Fruit fly (Drosophila melanogaster) ovary, adult (tissue): ENCODE results near the gene Tsp3A.

Experiments used
- CG17801 ChIP-seq: fragments of 200-800 bp; optimal IDR thresholded peaks from 2 replicates; lab custom pipeline; 2019; ENCODE audit warnings: missing biosample characterization, mild to moderate bottlenecking, missing genetic modification characterization, moderate library complexity; ENCODE audit not compliant: partially characterized antibody

Tsp3A gene

DNA sequence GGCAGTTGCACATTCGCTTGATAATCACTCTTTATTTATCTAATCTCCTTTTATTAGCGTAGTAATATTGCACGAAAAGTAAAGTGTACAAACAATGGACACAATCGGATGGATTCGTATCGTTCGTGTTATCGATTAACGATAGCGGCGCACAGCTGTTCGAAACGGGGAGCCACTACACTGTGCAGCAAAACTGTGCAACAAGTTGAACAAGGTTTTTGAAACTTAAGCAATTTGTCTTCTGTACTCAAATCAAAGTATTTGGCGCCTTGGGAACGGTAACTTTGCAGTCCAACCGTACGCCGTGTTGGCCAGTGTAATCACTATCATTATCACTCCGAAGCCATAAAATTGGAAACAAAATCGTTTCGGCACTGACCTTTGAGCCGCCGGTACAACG lies at the start of gene Tsp3A, which contains the start of gene Seipin:
Tsp3A (minus strand) TSS at position 88 of the 400 bp plus-strand sequence.
Seipin (plus strand) TSS at position 149 of the 400 bp plus-strand sequence.
- TF ChIP-seq CG17801 (GFP tag; lab: Kevin White, UChicago): peak; percentile 82

DNA sequence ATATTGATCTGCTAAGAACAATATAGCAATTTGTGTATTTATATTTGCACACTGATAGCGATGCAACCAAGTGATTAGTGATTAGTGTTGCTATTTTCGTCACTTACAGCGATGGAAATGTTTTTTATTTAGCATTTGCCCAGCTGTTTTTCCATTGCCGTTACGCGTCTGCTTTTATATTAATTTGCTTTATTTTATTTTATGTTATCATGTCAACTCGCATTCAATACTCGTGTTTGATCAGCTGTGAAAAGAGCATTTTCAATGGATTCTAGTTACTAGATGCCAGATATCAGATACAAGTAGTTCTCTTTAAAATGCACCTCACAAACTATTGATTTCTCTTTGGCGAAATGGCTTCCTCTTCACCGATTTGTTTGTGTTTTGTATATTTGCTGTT lies 43.9 kb upstream of the Tsp3A start:
- TF ChIP-seq CG17801 (GFP tag; lab: Kevin White, UChicago): no peak

DNA sequence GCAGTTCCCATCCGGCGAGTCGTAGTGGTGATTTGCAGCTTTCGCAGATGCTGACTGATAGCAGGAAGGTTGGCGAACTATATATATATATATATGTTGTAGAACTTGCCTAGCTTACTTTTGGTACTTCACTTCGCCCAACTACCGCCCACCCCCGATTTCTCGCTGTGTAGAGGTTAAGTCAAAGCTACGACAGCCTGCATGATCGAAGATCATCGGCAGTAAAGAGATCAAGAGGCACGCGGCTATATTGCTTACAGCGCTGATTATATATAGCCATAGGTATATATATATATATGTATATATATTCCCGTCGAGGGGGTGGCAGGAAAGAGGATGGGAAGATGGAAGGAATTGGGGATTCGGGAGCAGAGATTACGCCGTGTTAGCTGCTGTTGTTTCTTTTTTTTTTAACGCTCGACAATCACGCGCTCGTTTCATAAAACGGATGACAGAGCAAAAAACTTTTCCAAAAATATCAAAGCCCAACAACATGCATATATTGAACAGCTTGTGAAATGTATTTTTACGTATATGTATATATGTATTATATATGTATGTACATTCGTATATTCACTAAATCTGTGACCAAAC lies 43.1 kb upstream of the Tsp3A start:
- no peak for TF ChIP-seq CG17801 (GFP tag; lab: Kevin White, UChicago)

DNA sequence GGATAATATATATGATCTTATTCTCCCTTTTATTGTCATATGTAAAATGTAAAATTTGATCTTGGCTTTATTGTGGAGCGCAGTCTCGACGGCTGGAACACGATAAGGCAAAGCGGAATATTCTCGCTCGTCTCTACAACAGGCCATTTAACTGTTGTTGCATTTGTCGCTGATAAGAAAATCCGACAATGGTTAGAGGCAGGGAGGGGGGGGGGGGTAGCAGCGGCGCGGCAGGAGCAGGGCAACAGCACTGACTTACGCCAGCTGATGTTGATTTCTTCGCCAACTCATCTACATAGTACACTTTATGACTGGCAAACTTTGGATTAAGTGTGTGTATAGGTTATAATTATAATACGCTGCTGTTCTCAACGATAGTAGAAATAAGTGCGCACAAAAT lies 42.2 kb upstream of the Tsp3A start:
- TF ChIP-seq CG17801 (GFP tag; lab: Kevin White, UChicago): peak; percentile 17

DNA sequence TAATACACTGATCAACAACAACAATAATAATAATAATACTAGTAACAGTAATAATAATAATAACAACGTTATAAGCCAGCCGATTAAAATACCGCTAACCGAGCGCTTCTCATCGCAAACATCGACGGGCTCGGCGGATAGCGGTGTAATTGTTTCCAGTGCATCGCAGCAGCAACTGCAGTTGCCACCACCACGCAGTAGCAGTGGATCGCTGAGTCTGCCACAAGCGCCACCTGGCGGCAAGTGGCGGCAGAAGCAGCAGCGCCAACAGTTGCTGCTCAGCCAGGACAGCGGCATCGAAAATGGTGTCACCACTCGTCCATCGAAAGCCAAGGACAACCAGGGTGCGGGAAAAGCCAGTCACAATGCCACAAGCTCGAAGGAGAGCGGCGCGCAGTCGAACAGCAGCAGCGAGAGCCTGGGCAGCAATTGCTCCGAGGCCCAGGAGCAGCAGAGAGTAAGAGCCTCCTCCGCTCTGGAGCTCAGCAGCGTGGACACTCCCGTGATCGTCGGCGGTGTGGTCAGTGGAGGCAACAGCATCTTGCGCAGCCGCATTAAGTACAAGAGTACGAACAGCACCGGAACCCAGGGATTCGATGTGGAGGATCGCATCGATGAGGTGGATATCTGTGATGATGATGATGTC lies 40.0 kb upstream of the Tsp3A start:
- no peak for TF ChIP-seq CG17801 (GFP tag; lab: Kevin White, UChicago)

DNA sequence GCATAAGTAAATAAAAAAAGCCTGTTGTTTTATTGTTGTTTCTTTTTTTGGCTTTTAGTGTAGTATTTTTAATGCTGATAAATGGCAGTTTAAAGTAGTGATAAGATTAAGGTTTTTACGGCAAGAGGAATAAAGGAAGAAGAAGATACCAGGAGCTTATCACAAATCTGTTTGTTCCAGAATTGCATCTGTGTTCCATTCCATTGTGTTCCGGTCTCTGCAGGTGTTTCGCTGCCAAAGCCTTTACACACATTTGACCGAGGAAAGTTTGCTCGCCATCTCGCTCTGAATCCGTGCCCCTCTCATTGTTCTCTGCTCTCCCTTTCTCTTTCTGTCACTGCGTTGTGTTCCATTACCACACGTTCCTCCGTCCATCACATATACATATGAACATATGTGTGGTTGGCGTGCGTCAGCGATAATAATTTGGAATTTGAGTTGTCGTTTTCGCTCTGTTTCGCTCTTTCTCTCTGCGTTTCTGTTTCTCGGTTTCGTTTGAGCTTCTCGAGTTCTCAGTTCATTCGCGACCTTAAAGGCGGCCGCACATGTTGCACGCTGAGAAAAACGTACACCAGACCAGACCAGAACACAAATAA lies 38.8 kb upstream of the Tsp3A start:
- TF ChIP-seq CG17801 (GFP tag; lab: Kevin White, UChicago): peak; percentile 5

DNA sequence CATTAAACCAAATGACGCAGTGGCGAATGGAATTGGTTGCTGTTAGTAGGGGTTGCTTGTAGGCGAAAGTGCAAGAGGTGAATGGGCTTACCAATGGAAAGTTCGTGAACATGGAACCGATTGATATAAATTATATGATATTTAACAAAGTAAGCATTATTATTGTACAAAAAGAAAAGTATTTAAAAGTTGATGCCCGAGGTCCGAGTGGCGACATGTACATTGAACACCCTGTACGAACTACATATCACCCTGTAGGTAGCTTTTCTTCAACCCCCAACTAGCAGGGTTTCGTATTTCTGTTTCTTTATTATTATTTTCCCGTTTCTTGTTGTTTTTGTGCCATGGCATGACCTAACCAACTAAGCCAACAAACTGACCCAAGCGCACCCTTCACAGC lies 37.7 kb upstream of the Tsp3A start:
- TF ChIP-seq CG17801 (GFP tag; lab: Kevin White, UChicago): no peak

DNA sequence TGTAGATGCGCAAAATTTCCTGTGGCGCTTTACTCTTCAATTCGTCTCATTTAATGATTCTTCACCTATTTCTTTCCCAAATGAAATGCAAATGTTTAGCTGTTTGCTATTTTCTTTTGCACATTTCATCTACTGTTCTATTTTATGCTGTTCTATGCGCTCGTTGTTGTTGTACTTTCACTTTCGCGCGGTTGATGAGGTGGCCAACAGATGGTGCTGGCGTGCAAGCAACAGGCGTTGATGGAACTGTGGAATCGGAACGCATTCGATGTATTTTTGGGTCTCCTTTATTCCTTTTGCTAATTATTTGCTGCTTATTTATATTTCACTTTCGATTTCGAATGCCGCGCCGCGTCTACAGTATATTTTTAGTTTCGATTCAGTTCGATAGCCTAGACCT lies 36.5 kb upstream of the Tsp3A start:
- no peak for TF ChIP-seq CG17801 (GFP tag; lab: Kevin White, UChicago)

DNA sequence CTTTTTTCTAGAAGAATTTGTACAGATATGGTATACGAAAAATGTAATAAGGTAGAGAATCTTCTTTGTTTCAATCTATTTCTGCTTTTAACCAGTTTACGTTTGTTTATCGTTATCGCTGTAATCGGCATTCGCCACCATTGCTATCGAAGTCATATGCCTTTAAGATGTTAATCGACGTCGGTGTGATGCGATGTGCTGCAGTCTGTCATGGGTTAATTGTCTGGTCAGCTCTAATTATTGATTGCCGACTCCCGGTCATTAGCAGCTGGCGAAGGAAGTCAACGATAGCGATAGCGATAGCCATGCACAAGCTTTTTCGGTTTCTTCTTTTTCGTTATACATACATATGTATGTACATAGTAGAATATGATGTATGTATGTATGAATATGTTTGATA lies 35.9 kb upstream of the Tsp3A start:
- TF ChIP-seq CG17801 (GFP tag; lab: Kevin White, UChicago): no peak

DNA sequence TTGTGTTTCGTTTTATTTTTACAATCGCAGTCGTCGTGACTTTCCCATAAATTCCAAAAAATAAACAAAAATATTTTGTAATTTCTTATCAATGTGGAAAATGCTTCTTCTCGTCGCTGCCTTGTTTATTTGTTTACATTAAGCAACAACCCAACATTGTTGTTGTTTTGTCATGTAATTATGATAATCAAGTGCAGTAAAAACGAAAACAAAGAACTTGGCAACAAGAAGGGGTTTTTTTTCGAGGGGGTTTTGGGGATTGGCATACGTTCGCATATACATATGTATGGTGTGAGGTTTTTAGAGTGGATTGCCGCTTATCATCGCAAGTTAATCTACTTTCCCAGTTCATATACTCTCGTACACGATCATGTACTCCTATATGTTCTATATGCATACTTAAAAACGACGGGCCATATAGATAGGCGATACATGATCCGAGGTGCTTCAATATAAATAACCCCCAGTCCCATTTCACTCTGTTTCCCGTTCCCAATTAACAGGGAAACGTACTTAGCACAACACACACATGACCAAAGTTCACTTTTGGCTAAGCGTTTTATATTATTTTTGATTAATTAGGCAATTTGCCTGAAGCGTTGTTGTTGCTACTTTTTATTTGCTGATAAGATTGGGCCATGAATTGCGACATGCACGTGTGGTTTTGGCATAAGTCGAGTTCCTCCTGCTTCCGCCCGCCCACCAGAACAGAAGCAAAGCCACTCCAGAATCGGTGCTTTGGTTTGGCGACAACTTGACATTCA lies 34.2 kb upstream of the Tsp3A start:
- TF ChIP-seq CG17801 (GFP tag; lab: Kevin White, UChicago): peak; percentile 72

DNA sequence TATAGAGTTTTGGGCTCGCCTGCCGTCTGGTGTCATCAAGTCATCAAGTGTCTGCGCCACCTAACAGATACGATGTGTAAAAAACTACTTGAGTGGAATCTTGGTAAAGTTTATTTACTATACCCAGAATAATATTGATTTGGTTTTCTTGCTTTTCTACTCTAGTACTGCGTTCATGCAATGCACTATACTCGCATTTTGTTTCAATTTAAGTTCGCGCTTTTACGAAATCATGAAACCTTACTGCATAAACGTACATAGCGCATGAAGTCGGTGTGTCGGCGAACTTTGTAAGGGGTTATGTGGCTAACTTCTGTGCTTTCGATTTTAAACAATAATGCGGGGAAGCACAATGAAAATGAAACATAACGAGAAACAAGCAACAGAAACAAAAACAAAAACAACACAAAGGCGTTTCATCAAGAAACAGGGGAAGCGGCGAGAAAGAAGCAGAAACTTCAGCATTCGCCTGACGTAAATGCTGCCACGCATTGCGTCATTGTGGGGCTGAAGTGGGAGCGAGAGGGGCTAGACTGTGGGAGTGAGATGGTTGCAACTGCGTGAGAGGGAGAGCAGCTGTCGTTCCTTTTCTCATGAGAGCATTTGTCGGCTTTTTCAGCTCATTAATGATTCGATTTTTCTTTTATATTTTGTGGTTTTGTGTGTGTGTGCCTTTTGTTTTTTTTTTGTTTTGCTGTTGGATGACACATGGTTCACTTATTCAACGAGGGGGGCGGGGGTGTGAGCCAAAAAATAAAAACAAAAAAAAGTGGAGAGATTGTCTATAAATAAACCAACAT lies 32.8 kb upstream of the Tsp3A start:
- no peak for TF ChIP-seq CG17801 (GFP tag; lab: Kevin White, UChicago)

DNA sequence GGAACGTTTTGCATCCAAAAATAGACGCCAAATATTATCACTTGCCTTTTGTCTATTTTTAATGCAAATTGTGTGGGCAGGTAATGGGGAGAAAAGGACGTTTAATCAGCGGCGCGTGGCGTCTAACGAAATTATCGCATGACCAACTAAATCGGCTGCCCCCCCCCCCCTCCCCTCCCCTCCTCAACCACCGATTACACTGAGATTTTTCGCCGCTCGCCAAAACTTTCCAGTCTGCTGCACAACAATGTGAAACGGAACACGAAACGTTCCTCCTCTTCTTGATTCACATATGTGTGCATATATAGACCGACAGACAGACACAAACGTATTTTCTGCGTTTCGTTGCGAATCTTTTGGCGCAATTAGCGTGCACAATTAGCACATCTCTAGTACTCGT lies 31.6 kb upstream of the Tsp3A start:
- no peak for TF ChIP-seq CG17801 (GFP tag; lab: Kevin White, UChicago)

DNA sequence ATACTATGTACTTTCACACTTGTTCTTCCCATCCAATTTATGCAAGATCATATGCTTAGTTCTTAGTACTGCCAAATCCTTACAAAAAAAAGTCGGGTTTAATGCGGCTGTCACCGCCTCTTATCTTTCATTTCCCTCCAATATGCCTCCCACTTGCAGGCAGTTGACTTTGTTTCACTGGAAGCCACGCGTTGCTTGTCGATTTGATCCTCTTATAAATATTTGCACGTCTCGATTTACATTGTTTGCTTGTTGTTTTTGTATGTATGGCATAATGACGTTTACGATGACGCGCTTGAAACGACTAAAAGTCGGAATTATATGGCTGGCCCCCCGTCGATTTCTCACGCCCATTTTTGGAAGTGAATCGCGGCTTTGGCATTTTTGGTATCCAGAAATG lies 29.4 kb upstream of the Tsp3A start:
- no peak for TF ChIP-seq CG17801 (GFP tag; lab: Kevin White, UChicago)

DNA sequence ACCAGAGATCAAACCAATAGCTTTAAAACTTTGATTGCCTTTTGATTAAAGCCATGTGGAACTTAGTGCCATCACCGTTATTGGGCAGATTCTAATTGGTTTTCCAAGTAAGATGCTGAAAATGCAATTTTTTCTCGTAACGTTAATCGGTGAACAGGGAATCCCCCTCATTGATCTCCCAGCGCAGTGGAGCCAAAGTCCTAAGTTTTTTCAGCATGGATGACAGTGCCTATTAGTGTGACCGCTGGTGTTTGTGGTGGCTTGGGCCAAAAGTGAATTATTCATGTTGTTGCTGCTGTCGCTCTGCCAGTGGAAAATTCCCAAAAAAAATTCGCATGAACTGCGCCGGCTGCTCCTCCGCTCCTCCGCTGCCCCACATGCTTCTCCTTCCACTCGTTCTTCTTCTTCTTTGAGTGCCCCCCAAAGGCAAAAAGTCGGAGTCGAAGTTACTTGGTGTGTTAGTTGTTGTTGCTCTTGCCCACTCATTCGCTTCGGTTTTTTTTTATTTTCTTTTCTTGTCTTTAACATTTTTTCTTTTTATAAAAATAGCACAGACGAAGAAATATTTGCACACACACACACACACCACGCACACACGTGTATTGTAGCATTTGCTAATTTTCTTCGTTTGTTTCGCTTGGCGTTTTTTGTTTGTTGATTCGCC lies 28.5 kb upstream of the Tsp3A start:
- TF ChIP-seq CG17801 (GFP tag; lab: Kevin White, UChicago): no peak
